Worm (Caenorhabditis elegans) whole organism, early embryonic: ENCODE data around the gene acdh-6.

ENCODE experiments used
- aly-1 ChIP-seq: sonication (generic microtip); optimal IDR thresholded peaks from 2 replicates; lab custom pipeline; 2016; ENCODE audit warnings: missing genetic modification characterization, missing compliant biosample characterization
- ama-1 ChIP-seq: fragments of 150-350 bp; optimal IDR thresholded peaks from 2 replicates; lab custom pipeline; 2014
- ceh-13 ChIP-seq: fragments of 200-800 bp; sonication (Bioruptor generic); optimal IDR thresholded peaks from 2 replicates; lab custom pipeline; 2018; ENCODE audit warnings: mild to moderate bottlenecking, missing genetic modification characterization, missing compliant biosample characterization
- ceh-36 ChIP-seq: sonication (generic microtip); optimal IDR thresholded peaks from 2 replicates; lab custom pipeline; 2016; ENCODE audit warnings: missing genetic modification characterization, inconsistent platforms, missing compliant biosample characterization
- ets-7 ChIP-seq: sonication (generic microtip); optimal IDR thresholded peaks from 2 replicates; lab custom pipeline; 2016; ENCODE audit warnings: missing genotype, missing genetic modification characterization, missing compliant biosample characterization
- scrt-1 ChIP-seq: fragments of 200-800 bp; sonication (Bioruptor generic); IDR thresholded peaks from 2 replicates; pipeline ENCODE4 v1.3.6; 2022; ENCODE audit warnings: missing genetic modification characterization, missing compliant biosample characterization
- sea-1 ChIP-seq: fragments of 200-800 bp; sonication (Bioruptor generic); conservative IDR thresholded peaks from 2 replicates; pipeline ENCODE4 v1.3.6; 2022; ENCODE audit warnings: missing genetic modification characterization, missing compliant biosample characterization
- tbx-11 ChIP-seq: fragments of 200-800 bp; sonication (Bioruptor generic); IDR thresholded peaks from 2 replicates; pipeline ENCODE4 v1.3.6; 2022; ENCODE audit warnings: missing genetic modification characterization, missing compliant biosample characterization

- TF ChIP-seq ama-1 (lab: Kevin White, UChicago) (no peak), ceh-36 (tag; lab: Kevin White, UChicago) (no peak), sea-1 (GFP tag; lab: Robert Waterston, UW) (no peak), tbx-11 (GFP tag; lab: Robert Waterston, UW) (no peak), ets-7 (tag; lab: Kevin White, UChicago) (no peak), ceh-13 (no peak), scrt-1 (GFP tag; lab: Robert Waterston, UW) (no peak), aly-1 (tag; lab: Kevin White, UChicago) (no peak)
Measured at ce11 chrIII:8529772-8530171, 31.2 kb upstream of the acdh-6 start, which contains the start of gene ZC21.10.
